Fruit fly (Drosophila melanogaster): Measurements from ENCODE around the gene CG5466.

The CG5466 gene

dm6 chr3R:20579816-20580215 lies 37.9 kb upstream of the CG5466 start, which contains the start of the genes EloB and Srp14 (continued):
- peak; percentile 55 for TF ChIP-seq danr (GFP tag; IDR thresholded peaks at IDR 0.05)
- peak; percentile 65 for TF ChIP-seq CG5245 (GFP tag; optimal IDR thresholded peaks at IDR 0.05)
- TF ChIP-seq Hey (tag; optimal IDR thresholded peaks at IDR 0.05): no peak
- 0 out of 3 replicates have a peak, but pooled peaks have one; percentile 11 for TF ChIP-seq CG11093 (GFP tag; IDR thresholded peaks at IDR 0.05)
- peak; percentile 86 for TF ChIP-seq CHES-1-like (GFP tag; optimal IDR thresholded peaks at IDR 0.05)
- TF ChIP-seq gcm2 (GFP tag; optimal IDR thresholded peaks at IDR 0.05): no peak
- TF ChIP-seq emc (GFP tag; optimal IDR thresholded peaks at IDR 0.05): peak; percentile 48
- no peak for TF ChIP-seq ab (GFP tag; optimal IDR thresholded peaks at IDR 0.05)
- no peak for TF ChIP-seq z (GFP tag; IDR thresholded peaks at IDR 0.05)
- TF ChIP-seq Dek (tag; optimal IDR thresholded peaks at IDR 0.05): peak; percentile 74
- TF ChIP-seq CG3847 (GFP tag; IDR thresholded peaks at IDR 0.05): peak; percentile 87
- peak; percentile 95 for TF ChIP-seq CG42726 (GFP tag; IDR thresholded peaks at IDR 0.05; ENCODE audit: partially characterized antibody)
- peak; percentile 78 for TF ChIP-seq CG6765 (GFP tag; optimal IDR thresholded peaks at IDR 0.05)
- no peak for TF ChIP-seq CG10431 (GFP tag; optimal IDR thresholded peaks at IDR 0.05)
- TF ChIP-seq CG14667 (GFP tag; IDR thresholded peaks at IDR 0.05): peak; percentile 56
- no peak for TF ChIP-seq luna (GFP tag; optimal IDR thresholded peaks at IDR 0.05)
- TF ChIP-seq ci (GFP tag; IDR thresholded peaks at IDR 0.05): peak; percentile 76
- TF ChIP-seq bab2 (GFP tag; optimal IDR thresholded peaks at IDR 0.05): peak; percentile 83
- TF ChIP-seq CG6813 (GFP tag; optimal IDR thresholded peaks at IDR 0.05): peak; percentile 33
- TF ChIP-seq CG17568 (GFP tag; optimal IDR thresholded peaks at IDR 0.05): no peak
- peak in 1 of 2 experiments; percentile 87 for TF ChIP-seq Hr78 (GFP tag; optimal IDR thresholded peaks at IDR 0.05)
- no peak for TF ChIP-seq Jarid2 (GFP tag; optimal IDR thresholded peaks at IDR 0.05)
- TF ChIP-seq Chrac-16 (GFP tag; optimal IDR thresholded peaks at IDR 0.05): peak; percentile 84
- no peak for TF ChIP-seq Oaz (GFP tag; IDR thresholded peaks at IDR 0.05)
- peak; percentile 18; the same call in 1 of the 2 replicates for TF ChIP-seq bowl (GFP tag; IDR thresholded peaks at IDR 0.05)
- peak; percentile 37 for TF ChIP-seq Myb (GFP tag; optimal IDR thresholded peaks at IDR 0.05)
- TF ChIP-seq CG4730 (GFP tag; IDR thresholded peaks at IDR 0.05): peak; percentile 48; the same call in 1 of the 2 replicates
- TF ChIP-seq HLH4C (GFP tag; IDR thresholded peaks at IDR 0.05; ENCODE audit: partially characterized antibody): peak; percentile 92
- TF ChIP-seq CG10565 (GFP tag; optimal IDR thresholded peaks at IDR 0.05): no peak
- TF ChIP-seq CG11247 (GFP tag; IDR thresholded peaks at IDR 0.05): peak; percentile 72
- peak; percentile 62 for TF ChIP-seq CG18476 (GFP tag; optimal IDR thresholded peaks at IDR 0.05)
- TF ChIP-seq Lpt (GFP tag; optimal IDR thresholded peaks at IDR 0.05): no peak
- peak in 1 of 2 experiments; percentile 27 for TF ChIP-seq crp (GFP tag; optimal IDR thresholded peaks at IDR 0.05)
- TF ChIP-seq Gug (GFP tag; IDR thresholded peaks at IDR 0.05): peak; percentile 86
- TF ChIP-seq Elba2 (GFP tag; optimal IDR thresholded peaks at IDR 0.05): peak; percentile 71
- TF ChIP-seq B-H2 (GFP tag; optimal IDR thresholded peaks at IDR 0.05): peak; percentile 90
- peak; percentile 85 for TF ChIP-seq CG1603 (tag; optimal IDR thresholded peaks at IDR 0.05)
- TF ChIP-seq ro (GFP tag; IDR thresholded peaks at IDR 0.05): peak; percentile 36; the same call in 1 of the 2 replicates
- peak; percentile 82 for TF ChIP-seq gcm (GFP tag; optimal IDR thresholded peaks at IDR 0.05)
- TF ChIP-seq salm (tag; optimal IDR thresholded peaks at IDR 0.05): peak; percentile 76
- peak; percentile 75 to 79 for TF ChIP-seq Hr51 (GFP tag; optimal IDR thresholded peaks at IDR 0.05)
- TF ChIP-seq sna (GFP tag; IDR thresholded peaks at IDR 0.05; ENCODE audit: partially characterized antibody): peak; percentile 98
- peak; percentile 98 for TF ChIP-seq knrl (GFP tag; IDR thresholded peaks at IDR 0.05; ENCODE audit: partially characterized antibody)
- TF ChIP-seq Trl (optimal IDR thresholded peaks at IDR 0.05): no peak
- peak; percentile 69 for TF ChIP-seq Trl (GFP tag; optimal IDR thresholded peaks at IDR 0.05)
- TF ChIP-seq Scr (GFP tag; IDR thresholded peaks at IDR 0.05; ENCODE audit: partially characterized antibody): peak; percentile 98
- peak; percentile 59 for TF ChIP-seq onecut (GFP tag; IDR thresholded peaks at IDR 0.05)
- peak; percentile 17 for TF ChIP-seq nom (GFP tag; optimal IDR thresholded peaks at IDR 0.05)
- peak; percentile 61 for TF ChIP-seq CG8290 (GFP tag; optimal IDR thresholded peaks at IDR 0.05)
- TF ChIP-seq CG8290 (tag; optimal IDR thresholded peaks at IDR 0.05): peak; percentile 8 to 73
- TF ChIP-seq CG10147 (GFP tag; optimal IDR thresholded peaks at IDR 0.05): peak; percentile 84
